Worm (Caenorhabditis elegans): ENCODE measurements around the gene C50E3.6.

The C50E3.6 gene

ce11 chrV:7629504-7629903 is 39.1 kb upstream of the C50E3.6 start, which contains the start of gene srd-30 (continued):
- no peak for TF ChIP-seq F49E8.2 (tag; optimal IDR thresholded peaks at IDR 0.05; ENCODE audit: insufficient read depth)
- no peak for TF ChIP-seq madf-6 (GFP tag; IDR thresholded peaks at IDR 0.05)
- TF ChIP-seq cebp-2 (GFP tag; IDR thresholded peaks at IDR 0.05): no peak

ce11 chrV:7626550-7626949 is 36.2 kb upstream of the C50E3.6 start, which contains the start of gene F07C4.6:
Gene F07C4.6, plus strand, starts transcription at chrV:7626850.
- TF ChIP-seq ztf-18 (tag; optimal IDR thresholded peaks at IDR 0.05): no peak
- no peak for TF ChIP-seq pha-4 (tag; optimal IDR thresholded peaks at IDR 0.05)

ce11 chrV:7624652-7625051 is 34.3 kb upstream of the C50E3.6 start, which contains the start of gene grsp-4:
Gene grsp-4, plus strand, starts transcription at chrV:7624952.
- TF ChIP-seq cebp-2 (GFP tag; IDR thresholded peaks at IDR 0.05): no peak
- no peak for TF ChIP-seq ZK185.1 (tag; optimal IDR thresholded peaks at IDR 0.05; ENCODE audit: poor library complexity, severe bottlenecking)
- no peak for TF ChIP-seq mes-4 (tag; optimal IDR thresholded peaks at IDR 0.05)
- TF ChIP-seq bed-2 (GFP tag; IDR thresholded peaks at IDR 0.05): no peak
- no peak for TF ChIP-seq rec-8 (tag; optimal IDR thresholded peaks at IDR 0.05)
- no peak for TF ChIP-seq hlh-26 (GFP tag; conservative IDR thresholded peaks at IDR 0.05)
- no peak for TF ChIP-seq madf-8 (GFP tag; conservative IDR thresholded peaks at IDR 0.05)
- no peak for TF ChIP-seq repo-1 (tag; optimal IDR thresholded peaks at IDR 0.05)
- no peak for TF ChIP-seq snpc-3.4 (tag; optimal IDR thresholded peaks at IDR 0.05)
- no peak for TF ChIP-seq egrh-3 (GFP tag; IDR thresholded peaks at IDR 0.05)
- no peak for TF ChIP-seq K11D2.4 (GFP tag; IDR thresholded peaks at IDR 0.05)
- TF ChIP-seq ztf-6 (GFP tag; IDR thresholded peaks at IDR 0.05): no peak

- TF ChIP-seq dpff-1 (tag; optimal IDR thresholded peaks at IDR 0.05) (no peak), F57C9.4 (tag; optimal IDR thresholded peaks at IDR 0.05) (no peak), lsy-27 (tag; optimal IDR thresholded peaks at IDR 0.05; ENCODE audit: borderline replicate concordance, insufficient read depth) (no peak), nhr-120 (GFP tag; IDR thresholded peaks at IDR 0.05) (no peak), lin-35 (GFP tag; optimal IDR thresholded peaks at IDR 0.05) (no peak), attf-5 (GFP tag; optimal IDR thresholded peaks at IDR 0.05) (no peak), D2030.7 (GFP tag; IDR thresholded peaks at IDR 0.05) (no peak), B0035.1 (tag; optimal IDR thresholded peaks at IDR 0.05) (no peak), xnd-1 (tag; optimal IDR thresholded peaks at IDR 0.05) (no peak), F55B11.4 (tag; optimal IDR thresholded peaks at IDR 0.05; ENCODE audit: borderline replicate concordance, insufficient read depth) (no peak), unc-62 (GFP tag; optimal IDR thresholded peaks at IDR 0.05) (no peak)
These were observed 33.8 kb upstream of the C50E3.6 start, which contains the start of gene C50E3.13 for ce11 chrV:7624152-7624551. Gene C50E3.13, minus strand, starts transcription at chrV:7624252.

- TF ChIP-seq dpl-1 (GFP tag; optimal IDR thresholded peaks at IDR 0.05): peak; percentile 45
- peak; percentile 75 for TF ChIP-seq madf-8 (GFP tag; conservative IDR thresholded peaks at IDR 0.05)
- TF ChIP-seq efl-1 (GFP tag; optimal IDR thresholded peaks at IDR 0.05): peak; percentile 79
- no peak for TF ChIP-seq hlh-26 (GFP tag; conservative IDR thresholded peaks at IDR 0.05)
- no peak for TF ChIP-seq F57C9.4 (tag; optimal IDR thresholded peaks at IDR 0.05)
- TF ChIP-seq lsl-1 (GFP tag; optimal IDR thresholded peaks at IDR 0.05): peak; percentile 5
- TF ChIP-seq F33H1.4 (GFP tag; IDR thresholded peaks at IDR 0.05): 0 out of 2 replicates have a peak, but pooled peaks have one; percentile 11
- peak; percentile 89 for TF ChIP-seq madf-6 (GFP tag; IDR thresholded peaks at IDR 0.05)
- TF ChIP-seq xnd-1 (tag; optimal IDR thresholded peaks at IDR 0.05): peak; percentile 30
These were observed 31.7 kb upstream of the C50E3.6 start, which contains the start of gene C50E3.12 for ce11 chrV:7622011-7622465. Gene C50E3.12, minus strand, starts transcription at chrV:7622061.

Measured in whole organism, young adult.